Worm (Caenorhabditis elegans) whole organism, mixed stage, embryonic: ENCODE measurements around the gene cit-1.2.

Source experiments
- blmp-1 ChIP-seq: fragments of 150-350 bp; optimal IDR thresholded peaks from 2 replicates; lab custom pipeline; 2014; ENCODE audit warnings: missing biosample characterization, missing genetic modification characterization
- ces-1 ChIP-seq: fragments of 150-350 bp; optimal IDR thresholded peaks from 2 replicates; lab custom pipeline; 2014; ENCODE audit warnings: missing biosample characterization, missing genetic modification reagents, missing genetic modification characterization
- elt-1 ChIP-seq: sonication (generic microtip); optimal IDR thresholded peaks from 2 replicates; lab custom pipeline; 2017; ENCODE audit warnings: missing genetic modification characterization, mild to moderate bottlenecking, missing compliant biosample characterization, antibody characterized with exemption, moderate library complexity, borderline replicate concordance; ENCODE audit not compliant: insufficient read depth
- elt-3 ChIP-seq: fragments of 150-350 bp; optimal IDR thresholded peaks from 2 replicates; lab custom pipeline; 2014; ENCODE audit warnings: missing biosample characterization, missing genetic modification characterization
- nhr-76 ChIP-seq: sonication (generic microtip); optimal IDR thresholded peaks from 2 replicates; lab custom pipeline; 2017; ENCODE audit warnings: missing biosample characterization, missing genetic modification characterization
- pha-4 ChIP-seq: fragments of 150-350 bp; optimal IDR thresholded peaks from 2 replicates; lab custom pipeline; 2018; ENCODE audit warnings: missing biosample characterization, missing genetic modification reagents, missing genetic modification characterization
- snpc-4 ChIP-seq: fragments of 150-350 bp; optimal IDR thresholded peaks from 2 replicates; lab custom pipeline; 2014; ENCODE audit warnings: missing biosample characterization, missing genetic modification characterization
- sptf-1 ChIP-seq: sonication (generic microtip); optimal IDR thresholded peaks from 2 replicates; lab custom pipeline; 2017; ENCODE audit warnings: mild to moderate bottlenecking, missing genetic modification characterization, moderate library complexity, missing compliant biosample characterization

DNA sequence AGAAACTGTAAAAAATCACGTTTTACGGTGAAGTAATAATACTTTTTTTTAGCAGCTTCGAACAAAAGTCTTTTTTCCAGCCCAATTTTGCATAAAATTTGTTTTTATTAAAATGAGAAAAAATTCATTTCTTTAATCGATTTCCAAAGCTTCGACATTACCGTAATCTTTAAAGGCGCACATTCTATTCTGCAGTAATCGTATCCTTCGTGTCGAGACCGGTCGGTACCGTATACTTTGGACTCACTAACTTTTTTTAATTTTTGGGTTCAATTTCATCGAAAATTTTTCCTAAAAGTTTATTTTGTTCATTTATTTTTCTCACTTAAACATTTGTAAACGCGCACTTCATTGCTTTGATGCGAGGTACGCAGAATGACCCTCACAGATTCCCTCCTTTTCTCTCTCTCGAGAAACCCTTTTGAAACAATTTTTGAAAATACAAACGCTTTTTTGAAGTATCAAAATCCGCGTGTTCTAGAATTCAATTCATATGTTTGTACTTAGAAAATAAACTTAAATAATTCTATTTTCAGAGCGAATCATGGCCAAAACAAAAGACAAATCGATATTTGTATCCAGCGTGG, 23.9 kb upstream of the cit-1.2 start, which contains the start of gene hrpk-2:
- TF ChIP-seq elt-3 (tag; lab: Kevin White, UChicago) (no peak), nhr-76 (tag; lab: Kevin White, UChicago) (no peak), ces-1 (no peak), elt-1 (tag; lab: Kevin White, UChicago) (no peak), blmp-1 (tag; lab: Kevin White, UChicago) (no peak), snpc-4 (tag; lab: Kevin White, UChicago) (no peak), sptf-1 (tag; lab: Kevin White, UChicago) (no peak), pha-4 (tag; lab: Kevin White, UChicago) (no peak)
